Worm (Caenorhabditis elegans) whole organism, late embryonic: ENCODE data around the gene pelo-1.

Experiments
- ceh-9 ChIP-seq: sonication (generic microtip); optimal IDR thresholded peaks from 2 replicates; lab custom pipeline; 2016; ENCODE audit warnings: mild to moderate bottlenecking, missing genetic modification characterization, inconsistent platforms, missing compliant biosample characterization
- dmd-4 ChIP-seq: sonication (generic microtip); optimal IDR thresholded peaks from 2 replicates; lab custom pipeline; 2016; ENCODE audit warnings: borderline replicate concordance, missing genetic modification characterization, missing compliant biosample characterization
- fkh-10 ChIP-seq: fragments of 150-350 bp; optimal IDR thresholded peaks from 2 replicates; lab custom pipeline; 2014; ENCODE audit warnings: missing biosample characterization, missing genetic modification reagents, missing genetic modification characterization
- nfya-1 ChIP-seq: sonication (generic microtip); optimal IDR thresholded peaks from 2 replicates; lab custom pipeline; 2017; ENCODE audit warnings: missing genetic modification characterization, mild to moderate bottlenecking, missing compliant biosample characterization, antibody characterized with exemption, moderate library complexity
- nhr-232 ChIP-seq: sonication (generic microtip); optimal IDR thresholded peaks from 2 replicates; lab custom pipeline; 2016; ENCODE audit warnings: missing genetic modification characterization, missing compliant biosample characterization
- pros-1 ChIP-seq: fragments of 150-350 bp; optimal IDR thresholded peaks from 2 replicates; lab custom pipeline; 2014; ENCODE audit warnings: missing biosample characterization, missing genetic modification reagents, missing genetic modification characterization
- sox-2 ChIP-seq: fragments of 200-800 bp; sonication (Bioruptor generic); IDR thresholded peaks from 2 replicates; pipeline ENCODE4 v1.3.6; 2022; ENCODE audit warnings: missing genetic modification reagents, missing genetic modification characterization, missing compliant biosample characterization
- tbx-2 ChIP-seq: sonication (generic microtip); optimal IDR thresholded peaks from 2 replicates; lab custom pipeline; 2016; ENCODE audit warnings: missing genetic modification characterization, missing compliant biosample characterization

- TF ChIP-seq fkh-10 (GFP tag; lab: Kevin White, UChicago): no peak
- TF ChIP-seq dmd-4: no peak
- TF ChIP-seq tbx-2 (tag; lab: Kevin White, UChicago): no peak
- no peak for TF ChIP-seq pros-1
- TF ChIP-seq nhr-232 (tag; lab: Kevin White, UChicago): no peak
- no peak for TF ChIP-seq ceh-9
- TF ChIP-seq sox-2 (GFP tag; lab: Robert Waterston, UW): no peak
- TF ChIP-seq nfya-1 (tag; lab: Kevin White, UChicago): no peak
Observed at ce11 chrIII:4242225-4242862, 38.3 kb upstream of the pelo-1 start, which contains the start of gene F43C1.7.
